Fruit fly (Drosophila melanogaster) whole organism: ENCODE results near the gene P5cr-2.

ENCODE experiments used
- CG8478 ChIP-seq: fragments of >200 bp; optimal IDR thresholded peaks from 2 replicates; lab custom pipeline; 2018; ENCODE audit warnings: inconsistent platforms
- Dll ChIP-seq: fragments of >200 bp; optimal IDR thresholded peaks from 2 replicates; lab custom pipeline; 2017
- EcR ChIP-seq, 2 experiments: fragments of >200 bp; optimal IDR thresholded peaks; 2 replicates each; lab custom pipeline; 2017; ENCODE audit warnings: missing biosample characterization in 2 of 2, missing genetic modification characterization in 2 of 2, missing genetic modification reagents in 2 of 2
- pan ChIP-seq: fragments of >200 bp; optimal IDR thresholded peaks from 2 replicates; lab custom pipeline; 2017
- psq ChIP-seq: fragments of >200 bp; optimal IDR thresholded peaks from 2 replicates; lab custom pipeline; 2017
- usp ChIP-seq: fragments of >200 bp; optimal IDR thresholded peaks from 2 replicates; lab custom pipeline; 2017; ENCODE audit warnings: missing biosample characterization, missing genetic modification characterization, mixed read lengths

Gene P5cr-2

DNA sequence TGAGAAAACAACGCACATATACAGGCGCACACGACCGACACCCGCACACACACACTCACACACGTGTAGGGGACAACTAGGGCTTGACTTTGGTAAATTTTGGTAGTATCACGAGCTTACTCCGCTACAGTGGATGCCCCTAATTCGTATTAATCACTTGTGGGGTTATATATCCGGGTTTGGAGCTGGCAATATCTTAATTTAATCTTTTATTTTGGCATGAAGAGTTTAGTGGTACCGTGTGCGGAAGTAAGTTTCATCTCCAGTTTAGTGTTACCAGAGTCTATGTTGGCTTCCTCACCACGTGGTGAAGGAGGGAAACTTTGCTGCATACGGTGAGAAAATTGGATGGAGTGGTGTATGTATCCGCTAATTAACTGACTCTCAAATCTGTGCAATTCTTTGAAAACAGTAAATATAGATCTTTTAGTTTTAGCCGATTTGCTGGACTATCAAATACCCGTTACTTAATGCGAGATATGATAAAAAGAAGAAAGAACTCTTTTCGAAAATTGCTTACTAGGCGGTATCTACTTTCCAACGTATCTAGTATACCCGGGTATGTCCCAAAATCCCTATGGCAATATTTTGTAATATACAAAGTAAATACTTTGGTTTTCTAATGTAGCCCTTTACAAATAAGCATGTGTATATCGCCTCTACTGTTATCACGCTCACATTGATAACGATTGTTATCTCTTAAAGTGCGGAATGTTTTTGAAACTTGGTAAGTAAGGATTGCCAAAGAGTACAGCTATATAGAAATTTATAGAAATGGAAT is at the start of gene P5cr-2, which contains the start of gene CG5823:
Gene P5cr-2, plus strand, starts transcription at position 491 of the 781 bp plus-strand sequence.
Gene CG5823, minus strand, starts transcription at position 263 of the 781 bp plus-strand sequence.
- TF ChIP-seq Dll (lab: Kevin White, UChicago): no peak
- TF ChIP-seq psq (lab: Kevin White, UChicago): no peak
- no peak for TF ChIP-seq CG8478 (lab: Kevin White, UChicago)
- no peak for TF ChIP-seq EcR (GFP tag; optimal IDR thresholded peaks at IDR 0.05; lab: Kevin White, UChicago)
- no peak for TF ChIP-seq pan (lab: Kevin White, UChicago)
- TF ChIP-seq usp (GFP tag; lab: Kevin White, UChicago): no peak

DNA sequence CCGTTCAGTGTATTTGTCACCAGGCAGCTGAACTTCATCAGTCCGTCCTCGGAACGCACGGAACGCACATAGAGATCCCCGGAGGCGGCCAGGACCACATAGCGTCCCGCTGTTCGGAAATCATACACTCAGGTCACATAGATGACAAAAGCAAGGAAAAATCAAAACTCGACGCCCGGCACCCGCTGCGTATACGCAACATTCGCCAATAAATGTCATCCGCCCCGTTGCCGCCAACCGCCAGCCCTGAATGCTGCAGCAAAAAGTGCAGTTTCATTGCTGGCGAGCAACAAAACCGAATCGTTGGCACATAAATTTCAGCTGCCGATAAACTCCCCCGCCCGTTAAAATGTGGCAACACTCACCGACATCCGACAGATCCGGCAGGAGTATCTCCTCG is 42.5 kb upstream of the P5cr-2 start:
- TF ChIP-seq usp (GFP tag; lab: Kevin White, UChicago): no peak
- TF ChIP-seq pan (lab: Kevin White, UChicago): no peak
- no peak for TF ChIP-seq CG8478 (lab: Kevin White, UChicago)
- TF ChIP-seq EcR (GFP tag; optimal IDR thresholded peaks at IDR 0.05; lab: Kevin White, UChicago): no peak
- no peak for TF ChIP-seq Dll (lab: Kevin White, UChicago)
- TF ChIP-seq psq (lab: Kevin White, UChicago): no peak

DNA sequence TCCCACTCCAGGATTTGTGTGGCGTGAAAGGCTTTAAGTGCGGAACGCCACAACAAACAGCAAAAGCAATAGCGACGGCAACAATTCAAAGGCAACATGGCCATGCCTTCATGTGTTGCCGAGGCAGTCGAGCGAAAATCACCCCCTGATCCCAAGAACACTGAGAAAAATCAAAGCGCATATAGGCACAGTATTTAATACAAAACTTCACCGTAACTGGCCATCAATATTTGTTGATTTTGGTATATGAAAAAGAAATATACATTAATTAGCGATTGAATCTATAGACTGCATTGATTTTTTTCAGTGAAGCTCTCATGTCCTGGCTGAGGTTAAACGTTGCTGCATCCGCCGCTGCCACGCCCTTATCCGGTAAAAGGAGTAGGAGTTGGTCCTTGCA is 33.5 kb upstream of the P5cr-2 start:
- TF ChIP-seq Dll (lab: Kevin White, UChicago) (no peak), EcR (GFP tag; optimal IDR thresholded peaks at IDR 0.05; lab: Kevin White, UChicago) (no peak), usp (GFP tag; lab: Kevin White, UChicago) (no peak), pan (lab: Kevin White, UChicago) (no peak), CG8478 (lab: Kevin White, UChicago) (no peak), psq (lab: Kevin White, UChicago) (no peak)

DNA sequence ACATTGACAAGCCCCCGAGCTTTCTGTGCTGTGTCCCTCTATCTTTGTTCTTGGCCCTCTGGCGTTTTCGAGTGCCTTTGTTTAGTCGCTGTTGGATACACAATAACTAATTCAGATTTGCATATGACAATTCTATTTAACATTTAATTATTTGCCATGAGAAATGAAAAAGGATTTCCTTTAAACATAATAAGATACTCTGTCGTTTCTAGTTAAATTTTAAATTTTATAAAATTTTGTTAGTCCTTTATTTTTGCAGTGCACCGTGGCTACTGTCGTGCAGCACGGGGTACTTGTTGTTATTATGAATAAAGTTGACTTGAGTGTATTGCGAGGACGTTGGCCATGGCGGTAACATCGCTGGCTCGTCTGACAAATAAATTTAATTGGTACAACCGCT is 31.8 kb upstream of the P5cr-2 start:
- TF ChIP-seq psq (lab: Kevin White, UChicago) (no peak), Dll (lab: Kevin White, UChicago) (no peak), pan (lab: Kevin White, UChicago) (no peak), EcR (GFP tag; optimal IDR thresholded peaks at IDR 0.05; lab: Kevin White, UChicago) (no peak), usp (GFP tag; lab: Kevin White, UChicago) (no peak), CG8478 (lab: Kevin White, UChicago) (no peak)

DNA sequence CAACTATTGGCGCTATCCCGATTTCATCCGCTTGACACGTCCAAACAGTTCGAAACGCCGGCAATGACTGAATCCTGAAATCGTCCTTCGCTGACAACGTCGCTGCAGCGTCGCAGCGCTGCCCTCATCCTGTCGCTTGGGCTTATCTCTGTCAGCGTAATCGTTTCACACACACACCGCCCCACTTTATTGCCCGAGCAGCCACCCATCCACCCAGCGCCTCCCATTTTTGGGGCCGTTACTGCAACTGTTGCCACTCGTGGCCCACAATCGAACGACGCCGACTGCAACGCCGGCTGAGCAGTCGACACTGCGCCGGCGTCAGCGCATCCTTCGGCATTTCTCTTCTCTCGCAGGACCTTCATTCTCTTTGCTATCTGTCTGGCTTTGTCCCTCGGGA is 29.0 kb upstream of the P5cr-2 start, which contains the start of gene Dscam3:
Gene Dscam3, minus strand, starts transcription at position 69 of the 400 bp plus-strand sequence.
- no peak for TF ChIP-seq CG8478 (lab: Kevin White, UChicago)
- no peak for TF ChIP-seq Dll (lab: Kevin White, UChicago)
- no peak for TF ChIP-seq psq (lab: Kevin White, UChicago)
- TF ChIP-seq EcR (GFP tag; optimal IDR thresholded peaks at IDR 0.05; lab: Kevin White, UChicago): no peak
- no peak for TF ChIP-seq usp (GFP tag; lab: Kevin White, UChicago)

DNA sequence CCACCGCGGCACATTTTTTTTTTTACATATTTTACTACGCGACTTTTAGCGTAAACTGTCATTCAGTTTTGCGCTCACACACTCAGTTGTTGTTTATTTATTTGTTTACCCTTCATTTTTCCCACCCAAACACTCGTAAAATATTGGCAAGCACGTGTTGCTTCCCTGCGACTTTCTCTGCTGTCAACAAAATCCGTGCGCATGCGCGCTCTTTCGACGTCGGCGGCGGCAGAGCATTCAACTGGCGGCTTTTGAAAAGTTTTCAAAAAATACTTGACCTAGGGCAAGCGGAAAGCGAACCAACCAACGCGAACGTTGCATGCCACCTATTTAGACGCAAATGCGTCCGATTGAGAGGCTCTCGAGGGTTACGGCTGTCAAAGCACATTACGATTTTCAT is 27.8 kb upstream of the P5cr-2 start:
- no peak for TF ChIP-seq EcR (GFP tag; optimal IDR thresholded peaks at IDR 0.05; lab: Kevin White, UChicago)
- TF ChIP-seq Dll (lab: Kevin White, UChicago): no peak
- TF ChIP-seq psq (lab: Kevin White, UChicago): no peak

DNA sequence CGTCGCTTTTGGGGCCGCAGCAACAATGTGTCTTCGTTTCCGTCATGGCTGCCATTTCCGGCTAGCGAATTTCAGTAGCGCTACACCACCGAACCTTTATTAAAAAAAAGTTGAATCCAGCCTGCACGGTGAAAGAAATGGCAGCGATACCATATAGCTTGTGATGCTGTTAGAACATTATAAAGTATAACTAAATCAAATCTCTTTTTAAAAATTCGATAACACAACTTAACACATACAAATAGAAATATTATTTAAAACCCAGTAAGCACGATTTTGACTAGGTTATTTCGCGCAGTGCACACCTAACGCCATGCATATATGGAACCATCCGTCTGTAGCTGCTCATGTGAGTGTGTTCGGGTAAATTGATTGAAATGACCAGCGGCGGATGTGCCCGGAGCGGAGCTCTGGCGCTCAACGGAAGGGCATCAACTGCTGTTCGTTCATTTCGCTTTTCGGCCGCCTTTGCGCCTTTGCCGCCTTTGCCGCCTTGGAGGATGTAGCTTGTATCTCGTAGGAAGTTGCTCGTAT is 8.5 kb upstream of the P5cr-2 start:
- TF ChIP-seq Dll (lab: Kevin White, UChicago) (no peak), EcR (GFP tag; optimal IDR thresholded peaks at IDR 0.05; lab: Kevin White, UChicago) (no peak), psq (lab: Kevin White, UChicago) (no peak), CG8478 (lab: Kevin White, UChicago) (no peak), pan (lab: Kevin White, UChicago) (no peak), usp (GFP tag; lab: Kevin White, UChicago) (no peak)

DNA sequence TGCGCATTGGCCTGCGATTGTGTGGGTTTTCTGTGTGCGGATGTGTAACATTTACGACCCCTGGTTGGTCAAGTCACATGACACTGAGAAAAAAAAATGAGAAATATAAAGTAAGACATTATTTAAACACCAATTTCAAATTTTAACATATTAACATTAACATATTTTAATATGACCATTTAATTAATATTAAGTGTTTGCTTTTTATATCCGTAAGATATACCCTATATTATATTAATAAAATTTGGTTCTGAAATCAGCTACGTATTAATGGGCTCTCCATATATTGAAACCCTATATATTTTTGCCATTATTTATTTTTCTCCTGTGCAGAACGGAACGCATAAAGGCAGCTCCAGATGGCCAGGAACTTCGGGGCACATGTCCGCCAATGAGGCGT is 4.2 kb upstream of the P5cr-2 start:
- TF ChIP-seq usp (GFP tag; lab: Kevin White, UChicago): no peak
- no peak for TF ChIP-seq EcR (GFP tag; optimal IDR thresholded peaks at IDR 0.05; lab: Kevin White, UChicago)
- TF ChIP-seq psq (lab: Kevin White, UChicago): no peak
- TF ChIP-seq Dll (lab: Kevin White, UChicago): no peak
- no peak for TF ChIP-seq pan (lab: Kevin White, UChicago)
- no peak for TF ChIP-seq CG8478 (lab: Kevin White, UChicago)

DNA sequence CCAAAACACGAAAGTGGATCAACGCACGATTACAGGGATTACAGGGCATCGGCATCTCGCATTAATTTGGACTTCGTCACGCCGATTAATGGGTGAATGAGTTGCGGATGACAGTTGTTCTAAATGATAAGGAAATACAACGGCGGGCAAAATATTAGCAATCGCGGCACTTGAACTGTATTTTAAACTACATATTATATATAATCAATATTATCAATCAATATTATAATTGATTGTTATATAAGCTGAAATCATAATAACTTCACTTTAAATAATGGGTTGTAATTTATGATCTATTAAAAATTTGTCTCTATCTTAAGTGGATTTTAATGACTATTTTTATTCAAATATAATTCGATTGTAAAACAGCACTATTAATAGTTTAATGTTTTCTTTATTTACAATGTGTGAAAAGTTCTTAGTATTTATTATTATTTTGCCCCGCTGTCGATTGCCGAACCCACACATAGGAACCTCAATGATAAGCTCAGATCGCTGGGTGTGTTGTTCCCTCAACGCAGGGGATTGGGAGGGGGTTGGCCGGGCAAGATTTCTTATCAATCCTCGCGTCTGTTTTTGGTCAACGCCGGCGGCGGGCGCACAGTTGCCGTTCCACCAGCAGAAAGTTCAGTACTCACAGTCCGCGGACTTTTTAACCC is 620 bp downstream of the P5cr-2 start:
- TF ChIP-seq usp (GFP tag; lab: Kevin White, UChicago) (no peak), EcR (GFP tag; optimal IDR thresholded peaks at IDR 0.05; lab: Kevin White, UChicago) (no peak), Dll (lab: Kevin White, UChicago) (no peak), psq (lab: Kevin White, UChicago) (no peak), CG8478 (lab: Kevin White, UChicago) (no peak), pan (lab: Kevin White, UChicago) (no peak)

DNA sequence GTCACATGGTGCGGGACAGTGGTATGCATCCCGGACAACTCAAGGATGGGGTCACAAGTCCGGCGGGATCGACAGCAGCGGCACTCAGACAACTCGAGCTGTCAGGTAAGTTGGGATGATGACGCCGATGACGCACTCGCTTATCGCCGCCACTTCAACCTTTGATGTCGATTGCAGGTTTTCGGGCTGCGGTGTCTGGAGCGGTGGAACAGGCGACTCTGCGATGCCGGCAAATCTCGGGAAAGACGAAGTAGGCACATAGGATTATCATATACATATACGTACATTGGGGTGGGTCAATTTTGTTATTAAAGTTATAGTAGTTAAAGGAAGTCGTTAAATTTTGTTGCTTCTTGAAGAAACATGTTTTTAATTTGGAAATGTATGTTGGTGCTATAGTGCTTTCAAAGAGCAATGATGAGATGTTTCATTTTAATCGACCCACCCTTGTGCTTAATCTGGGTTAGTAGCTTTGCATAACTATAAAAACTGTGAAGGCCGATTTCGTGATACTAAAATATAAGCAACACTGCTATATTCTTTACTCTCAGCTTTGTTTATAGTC is 2.1 kb downstream of the P5cr-2 start:
- TF ChIP-seq Dll (lab: Kevin White, UChicago) (no peak), psq (lab: Kevin White, UChicago) (no peak), EcR (GFP tag; optimal IDR thresholded peaks at IDR 0.05; lab: Kevin White, UChicago) (no peak), usp (GFP tag; lab: Kevin White, UChicago) (no peak), pan (lab: Kevin White, UChicago) (no peak)
